Worm (Caenorhabditis elegans) whole organism, young adult: ENCODE measurements around the gene F26F12.3.

ENCODE experiments used
- B0019.2 ChIP-seq: fragments of 200-800 bp; sonication (Bioruptor generic); conservative IDR thresholded peaks from 2 replicates; pipeline ENCODE4 v1.3.6; 2022; ENCODE audit warnings: missing genetic modification reagents, missing genetic modification characterization, missing compliant biosample characterization
- C17E4.6 ChIP-seq: fragments of 200-800 bp; sonication (Bioruptor generic); IDR thresholded peaks from 2 replicates; pipeline ENCODE4 v1.3.6; 2022; ENCODE audit warnings: missing genetic modification reagents, missing genetic modification characterization, missing compliant biosample characterization
- F33H1.4 ChIP-seq: fragments of 200-800 bp; sonication (Bioruptor generic); IDR thresholded peaks from 2 replicates; pipeline ENCODE4 v1.3.6; 2022; ENCODE audit warnings: missing genetic modification reagents, missing genetic modification characterization, missing compliant biosample characterization
- F37B4.10 ChIP-seq: fragments of 200-800 bp; sonication (Bioruptor generic); IDR thresholded peaks from 2 replicates; pipeline ENCODE4 v1.3.6; 2022; ENCODE audit warnings: missing genetic modification characterization, missing compliant biosample characterization
- F39B2.1 ChIP-seq: fragments of 200-800 bp; sonication (Bioruptor generic); IDR thresholded peaks from 2 replicates; pipeline ENCODE4 v1.3.6; 2022; ENCODE audit warnings: missing genetic modification reagents, missing genetic modification characterization, missing compliant biosample characterization
- K12H6.12 ChIP-seq: fragments of 200-800 bp; sonication (Bioruptor generic); optimal IDR thresholded peaks from 2 replicates; lab custom pipeline; 2018; ENCODE audit warnings: mild to moderate bottlenecking, missing genetic modification characterization, missing compliant biosample characterization
- T26A5.8 ChIP-seq: sonication (generic microtip); optimal IDR thresholded peaks from 2 replicates; lab custom pipeline; 2016; ENCODE audit warnings: missing genetic modification characterization, missing compliant biosample characterization
- Y53G8AR.9 ChIP-seq: fragments of 200-800 bp; sonication (Bioruptor generic); conservative IDR thresholded peaks from 2 replicates; pipeline ENCODE4 v1.3.6; 2022; ENCODE audit warnings: missing genetic modification reagents, missing genetic modification characterization, missing compliant biosample characterization
- Y67H2A.10 ChIP-seq: fragments of 200-800 bp; sonication (Bioruptor generic); conservative IDR thresholded peaks from 2 replicates; pipeline ENCODE4 v1.3.6; 2022; ENCODE audit warnings: missing genetic modification reagents, missing genetic modification characterization, missing compliant biosample characterization
- akir-1 ChIP-seq: fragments of 200-800 bp; sonication (Bioruptor generic); optimal IDR thresholded peaks from 2 replicates; lab custom pipeline; 2018; ENCODE audit warnings: mild to moderate bottlenecking, missing genetic modification characterization, moderate library complexity, missing compliant biosample characterization
- aptf-2 ChIP-seq: fragments of 200-800 bp; sonication (Bioruptor generic); conservative IDR thresholded peaks from 2 replicates; pipeline ENCODE4 v1.3.6; 2022; ENCODE audit warnings: missing genetic modification reagents, missing genetic modification characterization, missing compliant biosample characterization
- atf-7 ChIP-seq: sonication (generic microtip); optimal IDR thresholded peaks from 2 replicates; lab custom pipeline; 2017; ENCODE audit warnings: mild to moderate bottlenecking, missing genetic modification characterization, missing compliant biosample characterization
- athp-1 ChIP-seq: sonication (generic microtip); optimal IDR thresholded peaks from 2 replicates; lab custom pipeline; 2017; ENCODE audit warnings: mild to moderate bottlenecking, missing genetic modification characterization, missing compliant biosample characterization
- attf-6 ChIP-seq: fragments of 200-800 bp; sonication (Bioruptor generic); IDR thresholded peaks from 2 replicates; pipeline ENCODE4 v1.3.6; 2022; ENCODE audit warnings: missing genetic modification reagents, missing genetic modification characterization, missing compliant biosample characterization
- ccch-3 ChIP-seq: fragments of 200-800 bp; sonication (Bioruptor generic); optimal IDR thresholded peaks from 2 replicates; lab custom pipeline; 2018; ENCODE audit warnings: mild to moderate bottlenecking, missing genetic modification characterization, missing compliant biosample characterization
- cebp-2 ChIP-seq: fragments of 200-800 bp; sonication (Bioruptor generic); IDR thresholded peaks from 2 replicates; pipeline ENCODE4 v1.3.6; 2022; ENCODE audit warnings: missing genetic modification characterization, missing compliant biosample characterization
- ceh-100 ChIP-seq: fragments of 200-800 bp; sonication (Bioruptor generic); IDR thresholded peaks from 2 replicates; pipeline ENCODE4 v1.3.6; 2022; ENCODE audit warnings: missing genetic modification reagents, missing genetic modification characterization, missing compliant biosample characterization
- chd-7 ChIP-seq: sonication (generic microtip); optimal IDR thresholded peaks from 2 replicates; lab custom pipeline; 2016; ENCODE audit warnings: mild to moderate bottlenecking, missing genetic modification characterization, moderate library complexity, missing compliant biosample characterization
- dpff-1 ChIP-seq: sonication (generic microtip); optimal IDR thresholded peaks from 2 replicates; lab custom pipeline; 2017; ENCODE audit warnings: mild to moderate bottlenecking, missing genetic modification characterization, missing compliant biosample characterization
- dpl-1 ChIP-seq: fragments of 150-350 bp; optimal IDR thresholded peaks from 2 replicates; lab custom pipeline; 2014; ENCODE audit warnings: missing biosample characterization, missing genetic modification reagents, missing genetic modification characterization
- egl-44 ChIP-seq: fragments of 200-800 bp; sonication (Bioruptor generic); IDR thresholded peaks from 2 replicates; pipeline ENCODE4 v1.3.6; 2022; ENCODE audit warnings: missing genetic modification reagents, missing genetic modification characterization, missing compliant biosample characterization
- ets-4 ChIP-seq: fragments of 200-800 bp; sonication (Bioruptor generic); optimal IDR thresholded peaks from 2 replicates; lab custom pipeline; 2018; ENCODE audit warnings: mild to moderate bottlenecking, missing genetic modification characterization, missing compliant biosample characterization
- hrde-1 ChIP-seq: sonication (generic microtip); optimal IDR thresholded peaks from 2 replicates; lab custom pipeline; 2016; ENCODE audit warnings: missing genetic modification characterization, mild to moderate bottlenecking, missing compliant biosample characterization, moderate library complexity, missing genotype, missing genetic modification reagents, borderline replicate concordance
- hsf-1 ChIP-seq: fragments of 200-800 bp; sonication (Bioruptor generic); IDR thresholded peaks from 2 replicates; pipeline ENCODE4 v1.3.6; 2022; ENCODE audit warnings: missing genetic modification reagents, missing genetic modification characterization, missing compliant biosample characterization
- lag-1 ChIP-seq: fragments of 200-800 bp; sonication (Bioruptor generic); IDR thresholded peaks from 2 replicates; pipeline ENCODE4 v1.3.6; 2022; ENCODE audit warnings: missing genetic modification reagents, missing genetic modification characterization, missing compliant biosample characterization
- let-526 ChIP-seq: fragments of 200-800 bp; sonication (Bioruptor generic); IDR thresholded peaks from 2 replicates; pipeline ENCODE4 v1.3.6; 2022; ENCODE audit warnings: missing genetic modification reagents, missing genetic modification characterization, missing compliant biosample characterization
- let-607 ChIP-seq, 2 experiments: fragments of 200-800 bp in 1 of 2; sonication (Bioruptor generic) in 1 of 2; sonication (generic microtip) in 1 of 2; optimal IDR thresholded peaks; 2 replicates each; lab custom pipeline; 2016 to 2018; ENCODE audit warnings: mild to moderate bottlenecking in 2 of 2, missing compliant biosample characterization in 2 of 2, missing genetic modification characterization in 2 of 2, moderate library complexity in 2 of 2, missing genotype in 1 of 2
- lin-54 ChIP-seq: fragments of 200-800 bp; sonication (Bioruptor generic); optimal IDR thresholded peaks from 2 replicates; lab custom pipeline; 2018; ENCODE audit warnings: mild to moderate bottlenecking, missing genetic modification characterization, missing compliant biosample characterization
- lir-1 ChIP-seq: fragments of 200-800 bp; sonication (Bioruptor generic); conservative IDR thresholded peaks from 2 replicates; pipeline ENCODE4 v1.3.6; 2022; ENCODE audit warnings: missing genetic modification reagents, missing genetic modification characterization, missing compliant biosample characterization
- madf-6 ChIP-seq: fragments of 200-800 bp; sonication (Bioruptor generic); IDR thresholded peaks from 2 replicates; pipeline ENCODE4 v1.3.6; 2022; ENCODE audit warnings: missing genetic modification reagents, missing genetic modification characterization, missing compliant biosample characterization
- mes-4 ChIP-seq: sonication (generic microtip); optimal IDR thresholded peaks from 2 replicates; lab custom pipeline; 2016; ENCODE audit warnings: missing genotype, missing genetic modification characterization, missing compliant biosample characterization
- nfya-2 ChIP-seq: fragments of 200-800 bp; sonication (Bioruptor generic); IDR thresholded peaks from 2 replicates; pipeline ENCODE4 v1.3.6; 2022; ENCODE audit warnings: missing genetic modification reagents, missing genetic modification characterization, missing compliant biosample characterization
- nhr-179 ChIP-seq: sonication (generic microtip); optimal IDR thresholded peaks from 2 replicates; lab custom pipeline; 2016; ENCODE audit warnings: mild to moderate bottlenecking, missing genetic modification characterization, missing compliant biosample characterization
- nhr-27 ChIP-seq: fragments of 200-800 bp; sonication (Bioruptor generic); optimal IDR thresholded peaks from 2 replicates; lab custom pipeline; 2018; ENCODE audit warnings: mild to moderate bottlenecking, missing genetic modification characterization, moderate library complexity, missing compliant biosample characterization
- nhr-80 ChIP-seq: sonication (generic microtip); optimal IDR thresholded peaks from 2 replicates; lab custom pipeline; 2016; ENCODE audit warnings: missing genetic modification characterization, missing compliant biosample characterization
- nhr-90 ChIP-seq: sonication (generic microtip); optimal IDR thresholded peaks from 2 replicates; lab custom pipeline; 2016; ENCODE audit warnings: missing genotype, mild to moderate bottlenecking, missing genetic modification characterization, missing compliant biosample characterization
- pbrm-1 ChIP-seq: fragments of 200-800 bp; sonication (Bioruptor generic); IDR thresholded peaks from 2 replicates; pipeline ENCODE4 v1.3.6; 2022; ENCODE audit warnings: missing genetic modification reagents, missing genetic modification characterization, missing compliant biosample characterization
- pha-4 ChIP-seq: fragments of 150-350 bp; sonication (generic microtip); optimal IDR thresholded peaks from 2 replicates; lab custom pipeline; 2014; ENCODE audit warnings: missing biosample characterization, missing genetic modification reagents, missing genetic modification characterization
- sdz-38 ChIP-seq: sonication (generic microtip); optimal IDR thresholded peaks from 2 replicates; lab custom pipeline; 2016; ENCODE audit warnings: missing genotype, missing genetic modification characterization, missing compliant biosample characterization
- sea-2 ChIP-seq: fragments of 200-800 bp; sonication (Bioruptor generic); IDR thresholded peaks from 2 replicates; pipeline ENCODE4 v1.3.6; 2022; ENCODE audit warnings: missing genetic modification characterization, missing compliant biosample characterization
- snpc-1.3 ChIP-seq: sonication (generic microtip); optimal IDR thresholded peaks from 2 replicates; lab custom pipeline; 2017; ENCODE audit warnings: missing genetic modification characterization, mild to moderate bottlenecking, missing compliant biosample characterization, antibody characterized with exemption, moderate library complexity, missing genotype, missing genetic modification reagents; ENCODE audit not compliant: insufficient read depth
- snpc-3.4 ChIP-seq: sonication (generic microtip); optimal IDR thresholded peaks from 2 replicates; lab custom pipeline; 2017; ENCODE audit warnings: missing genetic modification characterization, mild to moderate bottlenecking, missing compliant biosample characterization, antibody characterized with exemption, moderate library complexity, missing genotype, missing genetic modification reagents
- snpc-4 ChIP-seq, 5 experiments: fragments of 150-350 bp in 1 of 5; sonication (generic microtip) in 4 of 5; optimal IDR thresholded peaks; 2 replicates each; lab custom pipeline; 2014 to 2018; ENCODE audit warnings: missing genetic modification characterization in 5 of 5, missing biosample characterization in 3 of 5, antibody characterized with exemption in 2 of 5, mild to moderate bottlenecking in 2 of 5, missing compliant biosample characterization in 2 of 5, missing genotype in 2 of 5, moderate library complexity in 2 of 5, missing genetic modification reagents in 1 of 5
- unc-62 ChIP-seq: fragments of 150-350 bp; optimal IDR thresholded peaks from 2 replicates; lab custom pipeline; 2014; ENCODE audit warnings: missing biosample characterization, missing genetic modification reagents, missing genetic modification characterization
- zfh-2 ChIP-seq: fragments of 200-800 bp; sonication (Bioruptor generic); conservative IDR thresholded peaks from 2 replicates; pipeline ENCODE4 v1.3.6; 2022; ENCODE audit warnings: missing genetic modification reagents, missing genetic modification characterization, missing compliant biosample characterization
- ztf-22 ChIP-seq: fragments of 200-800 bp; sonication (Bioruptor generic); optimal IDR thresholded peaks from 2 replicates; lab custom pipeline; 2018; ENCODE audit warnings: mild to moderate bottlenecking, missing genetic modification characterization, moderate library complexity, missing compliant biosample characterization
- ztf-26 ChIP-seq: sonication (generic microtip); optimal IDR thresholded peaks from 2 replicates; lab custom pipeline; 2017; ENCODE audit warnings: missing genetic modification characterization, missing compliant biosample characterization

Gene F26F12.3

ce11 chrV:5838576-5839366 lies 6.7 kb downstream of the F26F12.3 start, which contains the start of gene F26F12.2 (continued):
- TF ChIP-seq chd-7 (tag; lab: Kevin White, UChicago): peak; percentile 25
- no peak for TF ChIP-seq T26A5.8 (tag; lab: Kevin White, UChicago)
- TF ChIP-seq dpl-1: no peak
- no peak for TF ChIP-seq B0019.2 (GFP tag; lab: Robert Waterston, UW)
- no peak for TF ChIP-seq egl-44 (GFP tag; lab: Robert Waterston, UW)
- no peak for TF ChIP-seq akir-1 (GFP tag; lab: Kevin White, UChicago)
- no peak for TF ChIP-seq athp-1 (tag; lab: Kevin White, UChicago)
- TF ChIP-seq K12H6.12 (tag; lab: Kevin White, UChicago): no peak
- no peak for TF ChIP-seq ztf-26
- no peak for TF ChIP-seq snpc-3.4 (tag; lab: Kevin White, UChicago)
- TF ChIP-seq pha-4 (tag; lab: Kevin White, UChicago): no peak
- TF ChIP-seq cebp-2: 0 out of 2 replicates have a peak, but pooled peaks have one; percentile 41
- TF ChIP-seq nhr-27 (tag; lab: Kevin White, UChicago): no peak
- no peak for TF ChIP-seq nhr-80 (tag; lab: Kevin White, UChicago)
- TF ChIP-seq sdz-38: no peak
- no peak for TF ChIP-seq hrde-1 (tag; lab: Kevin White, UChicago)
- no peak for TF ChIP-seq pbrm-1 (GFP tag; lab: Robert Waterston, UW)
- TF ChIP-seq ets-4 (GFP tag; lab: Kevin White, UChicago): no peak
- TF ChIP-seq snpc-4 (GFP tag; optimal IDR thresholded peaks at IDR 0.05; lab: Kevin White, UChicago): no peak
- no peak for TF ChIP-seq snpc-4 (tag; optimal IDR thresholded peaks at IDR 0.05; lab: Kevin White, UChicago)
- TF ChIP-seq ztf-22 (GFP tag; lab: Kevin White, UChicago): no peak
- peak; percentile 19 for TF ChIP-seq atf-7 (tag; lab: Kevin White, UChicago)
- TF ChIP-seq lir-1: no peak
- TF ChIP-seq hsf-1: peak; percentile 8; the same call in 1 of the 2 replicates
- no peak for TF ChIP-seq let-526 (GFP tag; lab: Robert Waterston, UW)
- TF ChIP-seq lag-1 (GFP tag; lab: Robert Waterston, UW): no peak
- no peak for TF ChIP-seq ceh-100 (GFP tag; lab: Robert Waterston, UW)
- no peak for TF ChIP-seq F39B2.1 (GFP tag; lab: Robert Waterston, UW)
- no peak for TF ChIP-seq attf-6 (GFP tag; lab: Robert Waterston, UW)
- TF ChIP-seq nhr-179 (tag; lab: Kevin White, UChicago): no peak
- TF ChIP-seq lin-54 (GFP tag; lab: Kevin White, UChicago): no peak
- TF ChIP-seq F37B4.10: 0 out of 2 replicates have a peak, but pooled peaks have one; percentile 43
- TF ChIP-seq aptf-2 (GFP tag; lab: Robert Waterston, UW): no peak
- 0 out of 2 replicates have a peak, but pooled peaks have one; percentile 4 for TF ChIP-seq madf-6 (GFP tag; lab: Robert Waterston, UW)
- TF ChIP-seq Y53G8AR.9 (GFP tag; lab: Robert Waterston, UW): no peak
- no peak for TF ChIP-seq nhr-90
- TF ChIP-seq sea-2: no peak
- no peak for TF ChIP-seq Y67H2A.10 (GFP tag; lab: Robert Waterston, UW)
- no peak for TF ChIP-seq C17E4.6 (GFP tag; lab: Robert Waterston, UW)
- no peak for TF ChIP-seq let-607 (tag; optimal IDR thresholded peaks at IDR 0.05; lab: Kevin White, UChicago)
- no peak for TF ChIP-seq dpff-1 (tag; lab: Kevin White, UChicago)
- TF ChIP-seq mes-4 (tag; lab: Kevin White, UChicago): no peak
- no peak for TF ChIP-seq zfh-2 (GFP tag; lab: Robert Waterston, UW)
- TF ChIP-seq F33H1.4 (GFP tag; lab: Robert Waterston, UW): no peak
- no peak for TF ChIP-seq ccch-3 (GFP tag; lab: Kevin White, UChicago)
- TF ChIP-seq unc-62 (GFP tag; lab: Kevin White, UChicago): no peak
- TF ChIP-seq snpc-1.3 (tag; lab: Kevin White, UChicago): no peak
- TF ChIP-seq nfya-2: no peak
